Worm (Caenorhabditis elegans) whole organism, mixed stage, embryonic: ENCODE results near the gene ZC506.1.

Experiments used
- lin-13 ChIP-seq: fragments of 150-350 bp; optimal IDR thresholded peaks from 2 replicates; lab custom pipeline; 2014; ENCODE audit warnings: missing biosample characterization, missing genetic modification characterization
- nhr-12 ChIP-seq: fragments of 150-350 bp; optimal IDR thresholded peaks from 2 replicates; lab custom pipeline; 2014; ENCODE audit warnings: missing biosample characterization, missing genetic modification characterization
- ztf-11 ChIP-seq: fragments of 150-350 bp; optimal IDR thresholded peaks from 2 replicates; lab custom pipeline; 2014; ENCODE audit warnings: missing biosample characterization, missing genetic modification characterization

- TF ChIP-seq nhr-12 (tag; lab: Kevin White, UChicago) (no peak), lin-13 (tag; lab: Kevin White, UChicago) (no peak), ztf-11 (tag; lab: Kevin White, UChicago) (no peak)
Measured at ce11 chrX:9987166-9987565, 28.4 kb downstream of the ZC506.1 start.
